Fruit fly (Drosophila melanogaster) whole organism, wandering third instar larva: ENCODE results near the gene SP1029.

Source experiments
- CG32264 ChIP-seq: fragments of 200-800 bp; sonication (Bioruptor generic); optimal IDR thresholded peaks from 2 replicates; lab custom pipeline; 2016; ENCODE audit warnings: missing biosample characterization, missing genetic modification characterization
- Mio ChIP-seq: sonication (Bioruptor generic); optimal IDR thresholded peaks from 2 replicates; lab custom pipeline; 2016; ENCODE audit warnings: missing biosample characterization, missing genetic modification characterization
- brk ChIP-seq: fragments of 200-800 bp; sonication (Bioruptor generic); optimal IDR thresholded peaks from 2 replicates; lab custom pipeline; 2016; ENCODE audit warnings: missing biosample characterization, mild to moderate bottlenecking, missing genetic modification characterization
- foxo ChIP-seq, 2 experiments: fragments of 200-800 bp; sonication (Bioruptor generic); optimal IDR thresholded peaks; 2 replicates in 1 of 2; 3 replicates in 1 of 2; lab custom pipeline; 2016 to 2017; ENCODE audit warnings: missing biosample characterization in 2 of 2, missing genetic modification characterization in 2 of 2
- fru ChIP-seq: fragments of 200-800 bp; sonication (Bioruptor generic); optimal IDR thresholded peaks from 3 replicates; lab custom pipeline; 2016; ENCODE audit warnings: missing biosample characterization, mild to moderate bottlenecking, missing genetic modification characterization
- psq ChIP-seq: fragments of 200-800 bp; sonication (Bioruptor generic); optimal IDR thresholded peaks from 3 replicates; lab custom pipeline; 2017; ENCODE audit warnings: missing biosample characterization, mild to moderate bottlenecking, missing genetic modification characterization, moderate library complexity
- usp ChIP-seq: fragments of >200 bp; optimal IDR thresholded peaks from 2 replicates; lab custom pipeline; 2017; ENCODE audit warnings: missing biosample characterization, missing genetic modification characterization
- woc ChIP-seq: sonication (Bioruptor generic); optimal IDR thresholded peaks from 2 replicates; lab custom pipeline; 2016; ENCODE audit warnings: missing biosample characterization, mild to moderate bottlenecking, missing genetic modification characterization

dm6 chr3R:29211702-29212101 lies 38.5 kb downstream of the SP1029 start:
- TF ChIP-seq psq (GFP tag; lab: Kevin White, UChicago) (no peak), usp (GFP tag; lab: Kevin White, UChicago) (no peak), Mio (GFP tag; lab: Kevin White, UChicago) (no peak), fru (GFP tag; lab: Kevin White, UChicago) (no peak), CG32264 (no peak), woc (GFP tag; lab: Kevin White, UChicago) (no peak), foxo (GFP tag; optimal IDR thresholded peaks at IDR 0.05; lab: Kevin White, UChicago) (no peak), brk (GFP tag; lab: Kevin White, UChicago) (no peak)
